Worm (Caenorhabditis elegans) whole organism, mixed stage, embryonic: Measurements from ENCODE around the gene D1046.16.

ENCODE experiments used
- ces-1 ChIP-seq: fragments of 150-350 bp; optimal IDR thresholded peaks from 2 replicates; lab custom pipeline; 2014; ENCODE audit warnings: missing biosample characterization, missing genetic modification reagents, missing genetic modification characterization
- ham-2 ChIP-seq: fragments of 200-800 bp; sonication (Bioruptor generic); optimal IDR thresholded peaks from 2 replicates; lab custom pipeline; 2018; ENCODE audit warnings: mild to moderate bottlenecking, missing genetic modification characterization, missing compliant biosample characterization
- lin-13 ChIP-seq: fragments of 150-350 bp; optimal IDR thresholded peaks from 2 replicates; lab custom pipeline; 2014; ENCODE audit warnings: missing biosample characterization, missing genetic modification characterization
- lsy-2 ChIP-seq: fragments of 150-350 bp; optimal IDR thresholded peaks from 2 replicates; lab custom pipeline; 2014; ENCODE audit warnings: missing biosample characterization, missing genetic modification characterization
- mep-1 ChIP-seq: fragments of 150-350 bp; optimal IDR thresholded peaks from 2 replicates; lab custom pipeline; 2017; ENCODE audit warnings: missing biosample characterization, missing genetic modification reagents, missing genetic modification characterization, inconsistent platforms
- nhr-76 ChIP-seq: sonication (generic microtip); optimal IDR thresholded peaks from 2 replicates; lab custom pipeline; 2017; ENCODE audit warnings: missing biosample characterization, missing genetic modification characterization
- pha-4 ChIP-seq: fragments of 150-350 bp; optimal IDR thresholded peaks from 2 replicates; lab custom pipeline; 2018; ENCODE audit warnings: missing biosample characterization, missing genetic modification reagents, missing genetic modification characterization

DNA sequence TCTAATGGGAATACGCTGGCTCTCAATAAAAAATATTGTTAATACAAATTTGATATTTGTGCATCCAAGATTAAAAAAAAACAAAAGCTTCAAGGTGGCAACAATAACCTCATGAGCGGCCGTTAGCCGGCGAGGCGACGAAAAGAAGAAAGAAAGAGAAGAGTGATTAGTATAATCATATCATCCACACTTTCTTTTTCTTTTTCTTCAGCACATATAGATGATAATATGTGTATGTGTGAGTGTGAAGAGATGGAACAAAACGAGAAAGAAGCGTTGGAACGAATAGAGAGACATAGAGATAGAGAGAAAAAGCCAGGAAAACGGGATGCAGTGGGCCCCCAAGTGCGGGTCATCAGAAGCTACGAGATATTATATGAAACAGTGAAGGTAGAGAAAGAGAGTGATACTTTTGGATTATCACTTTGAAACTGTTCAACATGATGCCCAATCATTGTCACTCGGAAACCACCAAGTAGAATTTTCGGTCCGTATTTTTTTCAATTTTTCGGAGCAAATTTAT lies 1.6 kb upstream of the D1046.16 start:
- TF ChIP-seq pha-4 (tag; lab: Kevin White, UChicago) = no peak
- no peak for TF ChIP-seq lsy-2
- peak; percentile 74 for TF ChIP-seq ces-1 (GFP tag; lab: Kevin White, UChicago)
- no peak for TF ChIP-seq mep-1
- no peak for TF ChIP-seq lin-13 (tag; lab: Kevin White, UChicago)
- TF ChIP-seq ham-2 (GFP tag; lab: Kevin White, UChicago) = no peak
- TF ChIP-seq nhr-76 (tag; lab: Kevin White, UChicago) = no peak
